Fruit fly (Drosophila melanogaster) whole organism, embryonic: Measurements from ENCODE around the gene CG2816.

Experiments
- Abd-B ChIP-seq: fragments of 200-800 bp; sonication (Bioruptor generic); optimal IDR thresholded peaks from 2 replicates; lab custom pipeline; 2018; ENCODE audit warnings: missing biosample characterization, mild to moderate bottlenecking, missing genetic modification characterization, moderate library complexity
- Atf6 ChIP-seq: fragments of 200-800 bp; sonication (Bioruptor generic); IDR thresholded peaks from 2 replicates; pipeline ENCODE4 v1.3.6; 2022; ENCODE audit warnings: missing biosample characterization, missing genetic modification characterization
- CG10431 ChIP-seq: fragments of 200-800 bp; sonication (Bioruptor generic); optimal IDR thresholded peaks from 3 replicates; lab custom pipeline; 2018; ENCODE audit warnings: missing biosample characterization, mild to moderate bottlenecking, missing genetic modification characterization
- CG10979 ChIP-seq: fragments of 200-800 bp; sonication (Bioruptor generic); optimal IDR thresholded peaks from 2 replicates; lab custom pipeline; 2018; ENCODE audit warnings: missing biosample characterization, mild to moderate bottlenecking, missing genetic modification characterization, moderate library complexity
- CG11456 ChIP-seq: fragments of 200-800 bp; sonication (Bioruptor generic); IDR thresholded peaks from 3 replicates; pipeline ENCODE4 v1.3.6; 2022; ENCODE audit warnings: missing biosample characterization, missing genetic modification characterization
- CG12071 ChIP-seq: fragments of 200-800 bp; sonication (Bioruptor generic); optimal IDR thresholded peaks from 3 replicates; lab custom pipeline; 2018; ENCODE audit warnings: missing biosample characterization, mild to moderate bottlenecking, missing genetic modification characterization
- CG1233 ChIP-seq: fragments of 200-800 bp; sonication (Bioruptor generic); optimal IDR thresholded peaks from 4 replicates; lab custom pipeline; 2018; ENCODE audit warnings: missing biosample characterization, mild to moderate bottlenecking, missing genetic modification characterization
- CG14050 ChIP-seq: fragments of 200-800 bp; sonication (Bioruptor generic); IDR thresholded peaks from 3 replicates; pipeline ENCODE4 v1.3.6; 2022; ENCODE audit warnings: missing biosample characterization, missing genetic modification characterization
- CG15073 ChIP-seq: fragments of 200-800 bp; sonication (Bioruptor generic); optimal IDR thresholded peaks from 2 replicates; lab custom pipeline; 2016; ENCODE audit warnings: missing biosample characterization, missing genetic modification characterization
- CG15479 ChIP-seq: fragments of 200-800 bp; sonication (Bioruptor generic); optimal IDR thresholded peaks from 3 replicates; lab custom pipeline; 2019; ENCODE audit warnings: missing biosample characterization, mild to moderate bottlenecking, missing genetic modification characterization, moderate library complexity
- CG16779 ChIP-seq: fragments of 200-800 bp; sonication (Bioruptor generic); IDR thresholded peaks from 2 replicates; pipeline ENCODE4 v1.3.6; 2022; ENCODE audit warnings: missing biosample characterization, missing genetic modification characterization
- CG2199 ChIP-seq: fragments of 200-800 bp; sonication (Bioruptor generic); IDR thresholded peaks from 3 replicates; pipeline ENCODE4 v1.3.6; 2022; ENCODE audit warnings: missing biosample characterization, missing genetic modification characterization
- CG31388 ChIP-seq: fragments of 200-800 bp; sonication (Bioruptor generic); optimal IDR thresholded peaks from 2 replicates; lab custom pipeline; 2016; ENCODE audit warnings: missing biosample characterization, missing genetic modification characterization
- CG3163 ChIP-seq: fragments of 200-800 bp; sonication (Bioruptor generic); optimal IDR thresholded peaks from 3 replicates; lab custom pipeline; 2016; ENCODE audit warnings: missing biosample characterization, missing genetic modification characterization
- CG34376 ChIP-seq: fragments of 200-800 bp; sonication (Bioruptor generic); optimal IDR thresholded peaks from 2 replicates; lab custom pipeline; 2018; ENCODE audit warnings: missing biosample characterization, mild to moderate bottlenecking, missing genetic modification characterization
- CG4854 ChIP-seq: fragments of 200-800 bp; sonication (Bioruptor generic); optimal IDR thresholded peaks from 2 replicates; lab custom pipeline; 2016; ENCODE audit warnings: missing biosample characterization, missing genetic modification characterization, inconsistent platforms
- CG6689 ChIP-seq: fragments of 200-800 bp; sonication (Bioruptor generic); IDR thresholded peaks from 2 replicates; pipeline ENCODE4 v1.3.6; 2022; ENCODE audit warnings: missing biosample characterization, missing genetic modification characterization
- Deaf1 ChIP-seq: fragments of 200-800 bp; optimal IDR thresholded peaks from 3 replicates; lab custom pipeline; 2019; ENCODE audit warnings: missing biosample characterization, mild to moderate bottlenecking, missing genetic modification characterization, moderate library complexity
- Doc3 ChIP-seq: fragments of 200-800 bp; sonication (Bioruptor generic); IDR thresholded peaks from 3 replicates; pipeline ENCODE4 v1.3.6; 2022; ENCODE audit warnings: missing biosample characterization, missing genetic modification characterization; ENCODE audit not compliant: partially characterized antibody
- GATAe ChIP-seq: fragments of 200-800 bp; sonication (Bioruptor generic); conservative IDR thresholded peaks from 2 replicates; pipeline ENCODE4 v1.3.6; 2022; ENCODE audit warnings: missing biosample characterization, missing genetic modification characterization
- H2.0 ChIP-seq: fragments of 200-800 bp; sonication (Bioruptor generic); IDR thresholded peaks from 2 replicates; pipeline ENCODE4 v1.3.6; 2022; ENCODE audit warnings: missing biosample characterization, missing genetic modification characterization
- HLH54F ChIP-seq: fragments of 200-800 bp; sonication (Bioruptor generic); optimal IDR thresholded peaks from 3 replicates; lab custom pipeline; 2016; ENCODE audit warnings: missing biosample characterization, missing genetic modification characterization
- HmgD ChIP-seq: fragments of 200-800 bp; sonication (Bioruptor generic); optimal IDR thresholded peaks from 3 replicates; lab custom pipeline; 2016; ENCODE audit warnings: missing biosample characterization, missing genetic modification characterization
- Hmr ChIP-seq: fragments of 200-800 bp; sonication (Bioruptor generic); optimal IDR thresholded peaks from 3 replicates; lab custom pipeline; 2017; ENCODE audit warnings: mild to moderate bottlenecking, missing biosample characterization, missing genetic modification reagents, missing genetic modification characterization
- Hr78 ChIP-seq, 2 experiments: fragments of 200-800 bp in 1 of 2; fragments of >200 bp in 1 of 2; sonication (Bioruptor generic) in 1 of 2; optimal IDR thresholded peaks; 2 replicates each; lab custom pipeline; 2017 to 2019; ENCODE audit warnings: missing biosample characterization in 2 of 2, missing genetic modification characterization in 2 of 2, mild to moderate bottlenecking in 1 of 2, moderate library complexity in 1 of 2
- Opbp ChIP-seq: fragments of 200-800 bp; sonication (Bioruptor generic); IDR thresholded peaks from 3 replicates; pipeline ENCODE4 v1.3.6; 2022; ENCODE audit warnings: missing biosample characterization, missing genetic modification characterization; ENCODE audit not compliant: partially characterized antibody
- Pdp1 ChIP-seq, 2 experiments: fragments of 200-800 bp; sonication (Bioruptor generic); optimal IDR thresholded peaks; 3 replicates each; lab custom pipeline; 2016; ENCODE audit warnings: missing biosample characterization in 2 of 2, missing genetic modification characterization in 2 of 2, mild to moderate bottlenecking in 1 of 2, moderate library complexity in 1 of 2
- Trl ChIP-seq, 3 experiments: fragments of >200 bp in 2 of 3; fragments of 200-800 bp in 1 of 3; sonication (Bioruptor generic) in 1 of 3; optimal IDR thresholded peaks; 2 replicates in 1 of 3; 3 replicates in 2 of 3; lab custom pipeline; 2016 to 2017; ENCODE audit warnings: missing biosample characterization in 1 of 3, missing genetic modification characterization in 1 of 3
- ap ChIP-seq: fragments of 200-800 bp; sonication (Bioruptor generic); IDR thresholded peaks from 2 replicates; pipeline ENCODE4 v1.3.6; 2022; ENCODE audit warnings: missing biosample characterization, missing genetic modification characterization
- bbx ChIP-seq: fragments of 200-800 bp; sonication (Bioruptor generic); IDR thresholded peaks from 2 replicates; pipeline ENCODE4 v1.3.6; 2022; ENCODE audit warnings: missing biosample characterization, missing genetic modification characterization; ENCODE audit not compliant: partially characterized antibody
- btn ChIP-seq: fragments of 200-800 bp; sonication (Bioruptor generic); optimal IDR thresholded peaks from 2 replicates; lab custom pipeline; 2016; ENCODE audit warnings: missing biosample characterization, missing genetic modification characterization
- eve ChIP-seq, 2 experiments: fragments of >200 bp; optimal IDR thresholded peaks; 2 replicates each; lab custom pipeline; 2017; ENCODE audit warnings: missing biosample characterization in 2 of 2, missing genetic modification characterization in 2 of 2
- grau ChIP-seq: fragments of 200-800 bp; optimal IDR thresholded peaks from 3 replicates; lab custom pipeline; 2019; ENCODE audit warnings: missing biosample characterization, mild to moderate bottlenecking, missing genetic modification characterization, moderate library complexity
- kni ChIP-seq: fragments of 200-800 bp; sonication (Bioruptor generic); optimal IDR thresholded peaks from 3 replicates; lab custom pipeline; 2017; ENCODE audit warnings: mild to moderate bottlenecking, missing biosample characterization, missing genetic modification reagents, missing genetic modification characterization
- oc ChIP-seq: fragments of 200-800 bp; sonication (Bioruptor generic); optimal IDR thresholded peaks from 2 replicates; lab custom pipeline; 2018; ENCODE audit warnings: missing biosample characterization, mild to moderate bottlenecking, missing genetic modification characterization, moderate library complexity
- sens ChIP-seq: fragments of 200-800 bp; sonication (Bioruptor generic); peaks from one replicate; lab custom pipeline; 2016; ENCODE audit warnings: missing biosample characterization, missing genetic modification characterization
- sens-2 ChIP-seq: fragments of 200-800 bp; sonication (Bioruptor generic); IDR thresholded peaks from 2 replicates; pipeline ENCODE4 v1.3.6; 2022; ENCODE audit warnings: missing biosample characterization, missing genetic modification characterization
- slbo ChIP-seq: fragments of 200-800 bp; sonication (Bioruptor generic); IDR thresholded peaks from 2 replicates; pipeline ENCODE4 v1.3.6; 2022; ENCODE audit warnings: missing biosample characterization, missing genetic modification characterization
- tin ChIP-seq: fragments of 200-800 bp; sonication (Bioruptor generic); optimal IDR thresholded peaks from 3 replicates; lab custom pipeline; 2016; ENCODE audit warnings: missing biosample characterization, missing genetic modification characterization
- toy ChIP-seq: fragments of 200-800 bp; sonication (Bioruptor generic); IDR thresholded peaks from 2 replicates; pipeline ENCODE4 v1.3.6; 2022; ENCODE audit warnings: missing biosample characterization, missing genetic modification characterization
- twi ChIP-seq: fragments of 200-800 bp; optimal IDR thresholded peaks from 2 replicates; lab custom pipeline; 2019; ENCODE audit warnings: missing biosample characterization, mild to moderate bottlenecking, missing genetic modification characterization, moderate library complexity
- vnd ChIP-seq: fragments of 200-800 bp; sonication (Bioruptor generic); IDR thresholded peaks from 3 replicates; pipeline ENCODE4 v1.3.6; 2022; ENCODE audit warnings: missing biosample characterization, missing genetic modification characterization; ENCODE audit not compliant: partially characterized antibody
- wek ChIP-seq: fragments of 200-800 bp; sonication (Bioruptor generic); optimal IDR thresholded peaks from 3 replicates; lab custom pipeline; 2018; ENCODE audit warnings: missing biosample characterization, mild to moderate bottlenecking, missing genetic modification characterization, moderate library complexity
- zfh2 ChIP-seq: fragments of 200-800 bp; sonication (Bioruptor generic); optimal IDR thresholded peaks from 2 replicates; lab custom pipeline; 2016; ENCODE audit warnings: missing biosample characterization, missing genetic modification characterization

CG2816 gene

dm6 chr2L:3712949-3713416 is 9.5 kb downstream of the CG2816 start, which contains the start of the genes CG31955 and CG2818 (continued):
- TF ChIP-seq CG31388 (GFP tag; lab: Kevin White, UChicago) (no peak), CG11456 (GFP tag; lab: Robert Waterston, UW) (no peak), zfh2 (GFP tag; lab: Kevin White, UChicago) (no peak), tin (GFP tag; lab: Kevin White, UChicago) (no peak), CG15073 (GFP tag; lab: Kevin White, UChicago) (no peak), CG16779 (no peak), HmgD (GFP tag; lab: Kevin White, UChicago) (no peak), CG34376 (GFP tag; lab: Kevin White, UChicago) (no peak), Opbp (peak; percentile 64; the same call in 1 of the 3 replicates), vnd (GFP tag; lab: Robert Waterston, UW) (peak; percentile 36; the same call in 1 of the 3 replicates), wek (GFP tag; lab: Kevin White, UChicago) (no peak), CG14050 (no peak), grau (tag; lab: Kevin White, UChicago) (peak; percentile 18), toy (GFP tag; lab: Robert Waterston, UW) (no peak)
- TF ChIP-seq, all 482 proteins: peak for 97

- TF ChIP-seq HLH54F: no peak
- no peak for TF ChIP-seq Hmr (GFP tag; lab: Kevin White, UChicago)
- TF ChIP-seq kni (GFP tag; lab: Kevin White, UChicago): no peak
- 0 out of 2 replicates have a peak, but pooled peaks have one; percentile 8 for TF ChIP-seq Atf6 (GFP tag; lab: Robert Waterston, UW)
- 0 out of 3 replicates have a peak, but pooled peaks have one; percentile 26 for TF ChIP-seq CG2199
- TF ChIP-seq CG3163 (GFP tag; lab: Kevin White, UChicago): no peak
- TF ChIP-seq CG12071 (GFP tag; lab: Kevin White, UChicago): no peak
- TF ChIP-seq sens (GFP tag; lab: Kevin White, UChicago): peak; percentile 43
- no peak for TF ChIP-seq slbo
- peak; percentile 18; the same call in 1 of the 2 replicates for TF ChIP-seq ap (GFP tag; lab: Robert Waterston, UW)
- TF ChIP-seq GATAe: no peak
- TF ChIP-seq CG4854 (GFP tag; lab: Kevin White, UChicago): no peak
- no peak for TF ChIP-seq twi (tag; lab: Kevin White, UChicago)
- TF ChIP-seq CG10431 (GFP tag; lab: Kevin White, UChicago): no peak
- no peak for TF ChIP-seq oc
- peak in 1 of 2 experiments; percentile 13 for TF ChIP-seq Trl (optimal IDR thresholded peaks at IDR 0.05; lab: Kevin White, UChicago)
- TF ChIP-seq Trl (GFP tag; optimal IDR thresholded peaks at IDR 0.05; lab: Kevin White, UChicago): no peak
- no peak for TF ChIP-seq Doc3
- no peak for TF ChIP-seq CG10979
- no peak for TF ChIP-seq Deaf1
- no peak for TF ChIP-seq CG15479 (GFP tag; lab: Kevin White, UChicago)
- TF ChIP-seq CG6689 (GFP tag; lab: Robert Waterston, UW): no peak
- TF ChIP-seq CG1233 (GFP tag; lab: Kevin White, UChicago): no peak
- peak; percentile 88 for TF ChIP-seq grau (tag; lab: Kevin White, UChicago)
- TF ChIP-seq btn (GFP tag; lab: Kevin White, UChicago): no peak
- TF ChIP-seq sens-2 (GFP tag; lab: Robert Waterston, UW): no peak
- TF ChIP-seq bbx (GFP tag; lab: Robert Waterston, UW): no peak
- no peak for TF ChIP-seq Abd-B (GFP tag; lab: Kevin White, UChicago)
- TF ChIP-seq Pdp1 (GFP tag; optimal IDR thresholded peaks at IDR 0.05; lab: Kevin White, UChicago): peak in 1 of 2 experiments; percentile 77
- no peak for TF ChIP-seq H2.0
- no peak for TF ChIP-seq Hr78 (GFP tag; optimal IDR thresholded peaks at IDR 0.05; lab: Kevin White, UChicago)
- TF ChIP-seq eve (GFP tag; optimal IDR thresholded peaks at IDR 0.05; lab: Kevin White, UChicago): peak in 1 of 2 experiments; percentile 89
These were observed 10.2 kb downstream of the CG2816 start for dm6 chr2L:3713545-3714156.
